Fruit fly (Drosophila melanogaster) whole organism, adult: ENCODE results near the gene Tektin-A.

Experiments used
- CG11617 ChIP-seq: fragments of 200-800 bp; sonication (Bioruptor generic); optimal IDR thresholded peaks from 2 replicates; lab custom pipeline; 2017; ENCODE audit warnings: mild to moderate bottlenecking, missing biosample characterization, missing genetic modification reagents, missing genetic modification characterization
- CG12768 ChIP-seq: fragments of 200-800 bp; sonication (Bioruptor generic); optimal IDR thresholded peaks from 2 replicates; lab custom pipeline; 2017; ENCODE audit warnings: missing biosample characterization, missing genetic modification characterization, mild to moderate bottlenecking, moderate library complexity, missing genetic modification reagents
- CG1620 ChIP-seq: fragments of 200-800 bp; sonication (Bioruptor generic); optimal IDR thresholded peaks from 2 replicates; lab custom pipeline; 2016; ENCODE audit warnings: missing biosample characterization, missing genetic modification characterization
- CG33017 ChIP-seq: fragments of 200-800 bp; sonication (Bioruptor generic); optimal IDR thresholded peaks from 2 replicates; lab custom pipeline; 2018; ENCODE audit warnings: missing biosample characterization, mild to moderate bottlenecking, missing genetic modification characterization, moderate library complexity
- CG5204 ChIP-seq: fragments of 200-800 bp; sonication (Bioruptor generic); optimal IDR thresholded peaks from 2 replicates; lab custom pipeline; 2016; ENCODE audit warnings: missing biosample characterization, missing genetic modification characterization
- CG7045 ChIP-seq: fragments of 200-800 bp; sonication (Bioruptor generic); optimal IDR thresholded peaks from 2 replicates; lab custom pipeline; 2017; ENCODE audit warnings: missing biosample characterization, mild to moderate bottlenecking, missing genetic modification characterization
- CG7101 ChIP-seq: fragments of 200-800 bp; sonication (Bioruptor generic); optimal IDR thresholded peaks from 2 replicates; lab custom pipeline; 2018; ENCODE audit warnings: missing biosample characterization, mild to moderate bottlenecking, missing genetic modification characterization, moderate library complexity
- Clk ChIP-seq: fragments of 200-800 bp; sonication (Bioruptor generic); optimal IDR thresholded peaks from 2 replicates; lab custom pipeline; 2017; ENCODE audit warnings: missing biosample characterization, missing genetic modification characterization
- Crg-1 ChIP-seq: fragments of 200-800 bp; sonication (Bioruptor generic); optimal IDR thresholded peaks from 2 replicates; lab custom pipeline; 2016; ENCODE audit warnings: missing biosample characterization, missing genetic modification characterization
- Hr96 ChIP-seq: fragments of 200-800 bp; sonication (Bioruptor generic); optimal IDR thresholded peaks from 2 replicates; lab custom pipeline; 2016; ENCODE audit warnings: missing biosample characterization, missing genetic modification characterization
- Mnt ChIP-seq: fragments of 200-800 bp; sonication (Bioruptor generic); optimal IDR thresholded peaks from 2 replicates; lab custom pipeline; 2016; ENCODE audit warnings: missing biosample characterization, mild to moderate bottlenecking, missing genetic modification characterization
- bab1 ChIP-seq: fragments of 200-800 bp; sonication (Bioruptor generic); optimal IDR thresholded peaks from 3 replicates; lab custom pipeline; 2019; ENCODE audit warnings: missing biosample characterization, mild to moderate bottlenecking, missing genetic modification characterization, moderate library complexity
- cic ChIP-seq: fragments of 200-800 bp; sonication (Bioruptor generic); optimal IDR thresholded peaks from 2 replicates; lab custom pipeline; 2017; ENCODE audit warnings: missing biosample characterization, mild to moderate bottlenecking, missing genetic modification characterization, moderate library complexity
- cnc ChIP-seq, 2 experiments: fragments of >200 bp; optimal IDR thresholded peaks; 2 replicates each; lab custom pipeline; 2017
- kay ChIP-seq: fragments of 200-800 bp; sonication (Bioruptor generic); peaks from one replicate; lab custom pipeline; 2016; ENCODE audit warnings: missing biosample characterization, missing genetic modification characterization, borderline replicate concordance
- ovo ChIP-seq: fragments of 200-800 bp; sonication (Bioruptor generic); optimal IDR thresholded peaks from 2 replicates; lab custom pipeline; 2016; ENCODE audit warnings: missing biosample characterization, missing genetic modification characterization
- pad ChIP-seq: fragments of 200-800 bp; sonication (Bioruptor generic); optimal IDR thresholded peaks from 3 replicates; lab custom pipeline; 2017; ENCODE audit warnings: missing biosample characterization, missing genetic modification characterization, mild to moderate bottlenecking, moderate library complexity, missing genetic modification reagents
- tj ChIP-seq: fragments of 200-800 bp; sonication (Bioruptor generic); optimal IDR thresholded peaks from 3 replicates; lab custom pipeline; 2017; ENCODE audit warnings: missing biosample characterization, mild to moderate bottlenecking, missing genetic modification characterization, moderate library complexity
- toe ChIP-seq: fragments of 200-800 bp; sonication (Bioruptor generic); optimal IDR thresholded peaks from 2 replicates; lab custom pipeline; 2016; ENCODE audit warnings: missing biosample characterization, missing genetic modification characterization

The Tektin-A gene

DNA sequence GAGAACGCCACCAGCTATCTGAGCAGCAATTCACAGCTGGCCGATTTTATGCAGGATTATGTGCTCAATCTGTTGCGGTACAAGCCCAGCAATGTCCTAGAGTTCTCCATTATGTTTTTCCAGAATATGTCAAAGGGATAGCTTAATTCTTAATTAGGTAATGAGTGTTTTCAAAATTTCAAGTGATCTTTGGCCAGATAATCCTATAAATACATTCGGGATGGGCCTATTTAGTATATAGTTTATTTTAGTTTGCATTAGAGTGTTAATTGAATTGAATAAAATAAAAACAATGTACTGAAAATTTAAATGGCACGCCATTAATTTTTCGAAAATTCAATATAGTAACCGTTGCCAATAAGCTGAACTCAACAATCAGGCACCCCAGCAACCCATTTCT is at the start of gene Tektin-A:
Gene Tektin-A, plus strand, starts transcription at position 301 of the 400 bp plus-strand sequence.
- TF ChIP-seq cic (GFP tag; lab: Kevin White, UChicago) (no peak), CG5204 (GFP tag; lab: Kevin White, UChicago) (no peak)

DNA sequence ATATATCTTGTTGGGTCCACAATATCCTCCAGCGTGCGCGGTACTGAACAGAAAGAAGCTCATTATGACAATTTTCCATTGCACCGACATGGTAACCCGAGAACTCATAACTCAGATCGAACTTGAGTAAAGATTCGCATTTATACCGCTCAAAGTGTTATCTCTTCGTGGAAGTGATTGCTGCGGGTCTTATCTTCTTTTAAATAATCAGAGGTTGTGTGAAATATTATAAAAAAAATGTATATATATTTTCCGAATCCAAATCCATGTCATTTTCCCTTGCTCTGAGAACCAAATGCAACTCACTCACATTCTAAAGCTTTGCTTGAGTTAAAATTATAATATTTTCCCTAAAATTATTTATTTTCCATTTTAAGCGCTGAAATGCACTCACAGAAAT is 41.9 kb upstream of the Tektin-A start, which contains the start of gene CG42876:
Gene CG42876, minus strand, starts transcription at position 101 of the 400 bp plus-strand sequence.
- TF ChIP-seq CG12768 (GFP tag; lab: Kevin White, UChicago) (no peak), CG33017 (no peak)

DNA sequence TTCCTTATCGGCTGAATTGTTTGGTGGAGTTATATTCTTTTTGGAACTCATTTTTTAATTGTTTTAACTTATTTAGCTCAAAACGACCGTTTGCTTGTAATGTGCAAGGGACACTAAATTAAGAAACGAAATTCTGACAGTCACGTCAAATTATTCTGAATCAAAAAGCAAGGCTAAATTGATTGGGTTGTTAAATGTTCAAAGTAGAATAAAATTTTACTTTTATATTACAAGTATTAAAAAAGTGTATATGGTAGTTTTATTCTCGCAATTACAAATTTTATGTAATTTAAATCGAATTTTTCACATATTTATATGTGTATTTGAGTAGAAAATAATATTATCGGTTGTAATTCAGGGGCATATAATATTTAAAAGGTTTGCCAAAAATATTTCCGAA is 18.4 kb upstream of the Tektin-A start, which contains the start of gene CG18518:
Gene CG18518, minus strand, starts transcription at position 101 of the 400 bp plus-strand sequence.
- no peak for TF ChIP-seq bab1 (GFP tag; lab: Kevin White, UChicago)
- no peak for TF ChIP-seq kay (GFP tag; lab: Kevin White, UChicago)
- no peak for TF ChIP-seq CG5204 (GFP tag; lab: Kevin White, UChicago)
- no peak for TF ChIP-seq tj (GFP tag; lab: Kevin White, UChicago)
- no peak for TF ChIP-seq cic (GFP tag; lab: Kevin White, UChicago)
- TF ChIP-seq Clk (GFP tag; lab: Kevin White, UChicago) = no peak
- TF ChIP-seq CG7045 (GFP tag; lab: Kevin White, UChicago) = no peak
- no peak for TF ChIP-seq Mnt (GFP tag; lab: Kevin White, UChicago)
- no peak for TF ChIP-seq cnc (optimal IDR thresholded peaks at IDR 0.05; lab: Kevin White, UChicago)

DNA sequence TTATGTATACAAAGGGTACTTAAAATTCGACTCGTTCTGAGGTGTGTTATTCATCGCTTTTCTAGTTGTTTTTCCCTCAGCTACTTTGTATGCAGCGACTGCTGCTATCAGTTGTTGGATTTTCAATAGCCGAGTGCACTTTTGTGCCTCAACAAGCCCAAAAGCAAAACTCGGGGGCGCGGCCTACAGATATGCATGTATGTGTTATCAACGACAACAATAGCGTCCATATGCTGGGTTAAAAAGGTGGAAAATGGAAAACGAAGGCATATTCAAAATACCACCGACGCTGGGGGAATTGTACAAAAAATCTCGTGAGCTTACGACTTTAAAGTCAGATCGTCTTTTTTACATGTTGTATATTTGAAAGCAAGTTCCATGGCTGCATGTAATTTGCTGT is 7.3 kb upstream of the Tektin-A start:
- TF ChIP-seq CG33017 (no peak), CG11617 (no peak), CG5204 (GFP tag; lab: Kevin White, UChicago) (no peak), cic (GFP tag; lab: Kevin White, UChicago) (no peak), Hr96 (GFP tag; lab: Kevin White, UChicago) (no peak), Clk (GFP tag; lab: Kevin White, UChicago) (no peak), CG7045 (GFP tag; lab: Kevin White, UChicago) (no peak), CG1620 (GFP tag; lab: Kevin White, UChicago) (no peak), pad (GFP tag; lab: Kevin White, UChicago) (no peak), Crg-1 (GFP tag; lab: Kevin White, UChicago) (no peak)

DNA sequence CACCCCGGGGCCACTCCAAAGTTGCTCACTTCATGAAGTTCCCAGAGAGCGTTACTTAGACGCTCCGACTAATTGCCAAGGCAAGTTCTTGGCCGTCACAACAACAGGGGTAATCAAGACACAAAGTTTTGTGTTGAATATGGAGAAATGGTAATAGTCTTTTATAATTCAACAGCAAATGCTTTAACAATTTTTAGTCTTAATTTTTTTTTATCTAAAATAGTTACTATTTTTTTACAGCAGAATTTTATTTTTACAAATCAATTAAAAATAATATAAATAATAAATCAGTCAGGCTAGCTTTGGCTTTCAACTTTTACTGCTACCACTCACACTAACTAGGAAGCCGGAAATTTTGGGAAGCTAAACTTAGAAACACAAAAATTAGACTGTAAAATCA is 1.6 kb upstream of the Tektin-A start, which contains the start of gene CG13243:
Gene CG13243, plus strand, starts transcription at position 301 of the 400 bp plus-strand sequence.
- TF ChIP-seq toe (no peak), CG5204 (GFP tag; lab: Kevin White, UChicago) (no peak), ovo (no peak), tj (GFP tag; lab: Kevin White, UChicago) (no peak), CG7045 (GFP tag; lab: Kevin White, UChicago) (no peak), cnc (optimal IDR thresholded peaks at IDR 0.05; lab: Kevin White, UChicago) (no peak), Clk (GFP tag; lab: Kevin White, UChicago) (no peak), Crg-1 (GFP tag; lab: Kevin White, UChicago) (no peak), kay (GFP tag; lab: Kevin White, UChicago) (no peak), Hr96 (GFP tag; lab: Kevin White, UChicago) (no peak), CG11617 (no peak), CG1620 (GFP tag; lab: Kevin White, UChicago) (no peak), Mnt (GFP tag; lab: Kevin White, UChicago) (no peak), cic (GFP tag; lab: Kevin White, UChicago) (no peak), CG12768 (GFP tag; lab: Kevin White, UChicago) (no peak), CG7101 (tag; lab: Kevin White, UChicago) (no peak)

DNA sequence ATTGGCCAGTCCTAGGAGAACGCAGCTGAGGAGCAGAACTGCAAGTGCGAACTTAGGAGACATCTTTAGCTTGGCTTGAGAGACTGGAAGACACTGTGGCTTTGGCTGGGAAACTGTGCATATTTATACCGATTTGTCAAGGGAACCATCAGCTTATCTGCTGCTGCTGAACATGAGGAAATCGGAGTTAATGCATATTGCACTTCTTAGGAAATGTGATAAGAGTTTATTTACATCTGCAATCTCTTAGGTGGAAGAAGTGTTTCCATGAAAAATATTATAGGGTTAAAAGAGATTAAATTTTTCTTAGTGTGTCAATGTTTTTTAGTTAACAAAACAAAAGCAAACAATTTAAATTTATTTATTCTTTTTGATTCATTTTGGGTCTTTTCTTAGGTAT is 11.4 kb downstream of the Tektin-A start, which contains the start of gene CG42792:
Gene CG42792, minus strand, starts transcription at position 101 of the 400 bp plus-strand sequence.
- no peak for TF ChIP-seq CG11617
- no peak for TF ChIP-seq cic (GFP tag; lab: Kevin White, UChicago)
- TF ChIP-seq CG7045 (GFP tag; lab: Kevin White, UChicago) = no peak
- TF ChIP-seq CG12768 (GFP tag; lab: Kevin White, UChicago) = no peak
- TF ChIP-seq CG5204 (GFP tag; lab: Kevin White, UChicago) = no peak
- no peak for TF ChIP-seq toe
- no peak for TF ChIP-seq ovo
- no peak for TF ChIP-seq Mnt (GFP tag; lab: Kevin White, UChicago)
- no peak for TF ChIP-seq CG7101 (tag; lab: Kevin White, UChicago)
- no peak for TF ChIP-seq tj (GFP tag; lab: Kevin White, UChicago)
- no peak for TF ChIP-seq Hr96 (GFP tag; lab: Kevin White, UChicago)
- TF ChIP-seq kay (GFP tag; lab: Kevin White, UChicago) = no peak

DNA sequence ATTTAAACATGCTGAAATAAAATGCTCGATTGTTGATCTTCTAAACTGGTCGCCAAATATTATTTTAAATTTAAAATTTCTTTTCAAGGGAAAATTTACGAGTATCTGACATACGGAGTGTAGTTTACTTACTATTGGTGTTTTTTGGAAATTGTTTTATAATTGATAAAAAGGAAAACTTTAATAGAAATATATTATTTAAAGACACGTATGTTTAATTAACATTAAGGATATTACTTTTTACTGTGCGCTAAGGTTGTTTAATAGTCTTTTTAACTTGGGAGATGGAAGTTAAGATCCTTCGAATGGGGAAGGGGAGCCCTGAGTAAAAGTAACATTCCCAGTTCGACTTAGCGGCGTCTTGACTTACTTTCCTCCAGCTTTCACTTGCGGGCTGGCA is 26.1 kb downstream of the Tektin-A start, which contains the start of gene CG7653:
Gene CG7653, minus strand, starts transcription at position 101 of the 400 bp plus-strand sequence.
- no peak for TF ChIP-seq Mnt (GFP tag; lab: Kevin White, UChicago)
- no peak for TF ChIP-seq CG7045 (GFP tag; lab: Kevin White, UChicago)
- TF ChIP-seq toe = no peak
- TF ChIP-seq cic (GFP tag; lab: Kevin White, UChicago) = no peak
- TF ChIP-seq pad (GFP tag; lab: Kevin White, UChicago) = no peak
- TF ChIP-seq cnc (optimal IDR thresholded peaks at IDR 0.05; lab: Kevin White, UChicago) = no peak
- no peak for TF ChIP-seq bab1 (GFP tag; lab: Kevin White, UChicago)
